Worm (Caenorhabditis elegans) whole organism, early embryonic: ENCODE data around the gene C16C4.18.

Experiments
- B0310.2 ChIP-seq: sonication (generic microtip); optimal IDR thresholded peaks from 2 replicates; lab custom pipeline; 2016; ENCODE audit warnings: mild to moderate bottlenecking, missing genetic modification characterization, missing compliant biosample characterization
- aly-1 ChIP-seq: sonication (generic microtip); optimal IDR thresholded peaks from 2 replicates; lab custom pipeline; 2016; ENCODE audit warnings: missing genetic modification characterization, missing compliant biosample characterization
- ama-1 ChIP-seq: fragments of 150-350 bp; optimal IDR thresholded peaks from 2 replicates; lab custom pipeline; 2014
- ceh-36 ChIP-seq: sonication (generic microtip); optimal IDR thresholded peaks from 2 replicates; lab custom pipeline; 2016; ENCODE audit warnings: missing genetic modification characterization, inconsistent platforms, missing compliant biosample characterization
- ets-7 ChIP-seq: sonication (generic microtip); optimal IDR thresholded peaks from 2 replicates; lab custom pipeline; 2016; ENCODE audit warnings: missing genotype, missing genetic modification characterization, missing compliant biosample characterization
- hmbx-1 ChIP-seq: sonication (generic microtip); optimal IDR thresholded peaks from 2 replicates; lab custom pipeline; 2016; ENCODE audit warnings: mild to moderate bottlenecking, missing genetic modification characterization, missing compliant biosample characterization
- scrt-1 ChIP-seq: fragments of 200-800 bp; sonication (Bioruptor generic); IDR thresholded peaks from 2 replicates; pipeline ENCODE4 v1.3.6; 2022; ENCODE audit warnings: missing genetic modification characterization, missing compliant biosample characterization
- sea-1 ChIP-seq: fragments of 200-800 bp; sonication (Bioruptor generic); conservative IDR thresholded peaks from 2 replicates; pipeline ENCODE4 v1.3.6; 2022; ENCODE audit warnings: missing genetic modification characterization, missing compliant biosample characterization
- tbx-11 ChIP-seq: fragments of 200-800 bp; sonication (Bioruptor generic); IDR thresholded peaks from 2 replicates; pipeline ENCODE4 v1.3.6; 2022; ENCODE audit warnings: missing genetic modification characterization, missing compliant biosample characterization
- tra-4 ChIP-seq: sonication (generic microtip); optimal IDR thresholded peaks from 2 replicates; lab custom pipeline; 2017; ENCODE audit warnings: missing genetic modification characterization, missing compliant biosample characterization

ce11 chrII:1865683-1866431, 4.7 kb upstream of the C16C4.18 start, which contains the start of gene math-15:
- no peak for TF ChIP-seq sea-1 (GFP tag; lab: Robert Waterston, UW)
- TF ChIP-seq hmbx-1 (tag; lab: Kevin White, UChicago): no peak
- TF ChIP-seq tbx-11 (GFP tag; lab: Robert Waterston, UW): no peak
- no peak for TF ChIP-seq ceh-36 (tag; lab: Kevin White, UChicago)
- TF ChIP-seq tra-4: no peak
- no peak for TF ChIP-seq ama-1 (lab: Kevin White, UChicago)
- TF ChIP-seq scrt-1 (GFP tag; lab: Robert Waterston, UW): no peak
- no peak for TF ChIP-seq aly-1
- no peak for TF ChIP-seq ets-7
- no peak for TF ChIP-seq B0310.2 (tag; lab: Kevin White, UChicago)
